Worm (Caenorhabditis elegans) whole organism, late embryonic: ENCODE measurements around the gene fbxb-98.

Experiments used
- C38D4.7 ChIP-seq: fragments of 200-800 bp; sonication (Bioruptor generic); optimal IDR thresholded peaks from 2 replicates; lab custom pipeline; 2018; ENCODE audit warnings: mild to moderate bottlenecking, missing genetic modification characterization, moderate library complexity, missing compliant biosample characterization
- hlh-6 ChIP-seq: sonication (generic microtip); optimal IDR thresholded peaks from 2 replicates; lab custom pipeline; 2016; ENCODE audit warnings: missing genotype, missing genetic modification characterization, missing compliant biosample characterization
- pat-9 ChIP-seq: fragments of 200-800 bp; sonication (Bioruptor generic); optimal IDR thresholded peaks from 2 replicates; lab custom pipeline; 2018; ENCODE audit warnings: mild to moderate bottlenecking, missing genetic modification characterization, moderate library complexity, missing compliant biosample characterization
- unc-55 ChIP-seq: sonication (generic microtip); optimal IDR thresholded peaks from 2 replicates; lab custom pipeline; 2017; ENCODE audit warnings: missing biosample characterization, missing genetic modification reagents, missing genetic modification characterization
- ztf-16 ChIP-seq: sonication (generic microtip); optimal IDR thresholded peaks from 2 replicates; lab custom pipeline; 2017; ENCODE audit warnings: missing genetic modification characterization, missing compliant biosample characterization

- no peak for TF ChIP-seq C38D4.7 (GFP tag; lab: Kevin White, UChicago)
- no peak for TF ChIP-seq ztf-16 (tag; lab: Kevin White, UChicago)
- TF ChIP-seq pat-9 (tag; lab: Kevin White, UChicago), result no peak
- TF ChIP-seq unc-55 (GFP tag; lab: Kevin White, UChicago), result no peak
- TF ChIP-seq hlh-6, result no peak
Observed at ce11 chrII:1882705-1883104, 20.3 kb downstream of the fbxb-98 start, which contains the start of gene math-5.
